Worm (Caenorhabditis elegans): ENCODE data around the gene K02C4.5.

DNA sequence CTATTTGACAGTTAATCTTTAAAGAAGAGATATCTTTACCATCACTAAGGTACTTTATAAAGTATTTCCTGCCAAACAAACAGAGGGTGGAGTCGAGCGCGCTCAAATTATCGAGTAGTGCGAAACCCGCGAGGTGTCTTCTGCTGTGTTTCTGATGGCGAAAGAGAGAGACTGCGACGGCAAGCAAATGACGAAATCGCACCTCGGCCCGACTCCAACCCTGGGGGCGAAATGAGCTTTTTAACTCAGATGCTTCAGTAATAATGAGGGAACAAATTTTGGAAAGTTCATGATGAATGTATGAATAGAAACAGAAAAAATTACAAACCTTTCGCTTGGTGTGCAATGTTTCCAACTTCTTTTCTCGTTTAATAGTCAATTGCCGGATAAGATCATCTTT is 13.3 kb downstream of the K02C4.5 start:
- TF ChIP-seq scrt-1 (GFP tag; IDR thresholded peaks at IDR 0.05) (no peak), pes-1 (GFP tag; IDR thresholded peaks at IDR 0.05) (no peak), tbx-11 (GFP tag; IDR thresholded peaks at IDR 0.05) (no peak), sea-1 (GFP tag; conservative IDR thresholded peaks at IDR 0.05) (no peak), flt-1 (GFP tag; IDR thresholded peaks at IDR 0.05) (no peak)
